Worm (Caenorhabditis elegans) whole organism, L4 larva: ENCODE measurements around the gene tor-2.

Experiments used
- D1046.2 ChIP-seq: fragments of 200-800 bp; sonication (Bioruptor generic); IDR thresholded peaks from 2 replicates; pipeline ENCODE4 v1.3.6; 2022; ENCODE audit warnings: missing genetic modification characterization, missing compliant biosample characterization
- F26F4.8 ChIP-seq: fragments of 200-800 bp; sonication (Bioruptor generic); conservative IDR thresholded peaks from 2 replicates; pipeline ENCODE4 v1.3.6; 2022; ENCODE audit warnings: missing genetic modification characterization, missing compliant biosample characterization
- F37D6.2 ChIP-seq: sonication (generic microtip); optimal IDR thresholded peaks from 2 replicates; lab custom pipeline; 2016; ENCODE audit warnings: mild to moderate bottlenecking, missing genetic modification characterization, missing compliant biosample characterization
- T20F7.1 ChIP-seq: fragments of 200-800 bp; sonication (Bioruptor generic); optimal IDR thresholded peaks from 2 replicates; lab custom pipeline; 2018; ENCODE audit warnings: mild to moderate bottlenecking, missing genetic modification characterization, missing compliant biosample characterization
- Y5F2A.4 ChIP-seq: fragments of 200-800 bp; sonication (Bioruptor generic); optimal IDR thresholded peaks from 2 replicates; lab custom pipeline; 2018; ENCODE audit warnings: mild to moderate bottlenecking, missing genetic modification characterization, missing compliant biosample characterization
- Y75B8A.6 ChIP-seq: fragments of 200-800 bp; sonication (Bioruptor generic); IDR thresholded peaks from 2 replicates; pipeline ENCODE4 v1.3.6; 2022; ENCODE audit warnings: missing genetic modification reagents, missing genetic modification characterization, missing compliant biosample characterization
- attf-4 ChIP-seq: sonication (generic microtip); optimal IDR thresholded peaks from 3 replicates; lab custom pipeline; 2017; ENCODE audit warnings: missing biosample characterization, missing genetic modification characterization
- ceh-20 ChIP-seq: fragments of 200-800 bp; sonication (Bioruptor generic); IDR thresholded peaks from 2 replicates; pipeline ENCODE4 v1.3.6; 2022; ENCODE audit warnings: missing genetic modification reagents, missing genetic modification characterization, missing compliant biosample characterization
- ceh-28 ChIP-seq: fragments of 150-350 bp; optimal IDR thresholded peaks from 2 replicates; lab custom pipeline; 2014; ENCODE audit warnings: missing biosample characterization, missing genetic modification reagents, missing genetic modification characterization
- cey-2 ChIP-seq: sonication (generic microtip); optimal IDR thresholded peaks from 3 replicates; lab custom pipeline; 2017; ENCODE audit warnings: missing genetic modification characterization, mild to moderate bottlenecking, missing compliant biosample characterization, antibody characterized with exemption, borderline replicate concordance; ENCODE audit not compliant: insufficient read depth
- ctbp-1 ChIP-seq: fragments of 200-800 bp; sonication (Bioruptor generic); IDR thresholded peaks from 2 replicates; pipeline ENCODE4 v1.3.6; 2022; ENCODE audit warnings: missing genetic modification reagents, missing genetic modification characterization, missing compliant biosample characterization
- daf-12 ChIP-seq: fragments of 150-350 bp; optimal IDR thresholded peaks from 2 replicates; lab custom pipeline; 2014; ENCODE audit warnings: missing biosample characterization, missing genetic modification reagents, missing genetic modification characterization
- daf-16 ChIP-seq, 3 experiments: sonication (generic microtip); optimal IDR thresholded peaks; 2 replicates each; lab custom pipeline; 2016 to 2017; ENCODE audit warnings: missing genetic modification characterization in 3 of 3, missing genetic modification reagents in 3 of 3, mild to moderate bottlenecking in 2 of 3, missing compliant biosample characterization in 2 of 3, missing biosample characterization in 1 of 3, moderate library complexity in 1 of 3
- daf-8 ChIP-seq: fragments of 200-800 bp; sonication (Bioruptor generic); IDR thresholded peaks from 2 replicates; pipeline ENCODE4 v1.3.6; 2022; ENCODE audit warnings: missing genetic modification characterization, missing compliant biosample characterization
- dpl-1 ChIP-seq: fragments of 150-350 bp; optimal IDR thresholded peaks from 2 replicates; lab custom pipeline; 2014; ENCODE audit warnings: missing biosample characterization, missing genetic modification reagents, missing genetic modification characterization
- hlh-11 ChIP-seq: fragments of 200-800 bp; sonication (Bioruptor generic); optimal IDR thresholded peaks from 2 replicates; lab custom pipeline; 2018; ENCODE audit warnings: mild to moderate bottlenecking, missing genetic modification characterization, missing compliant biosample characterization
- hmg-1.1 ChIP-seq: fragments of 200-800 bp; sonication (Bioruptor generic); IDR thresholded peaks from 2 replicates; pipeline ENCODE4 v1.3.6; 2022; ENCODE audit warnings: missing genetic modification reagents, missing genetic modification characterization, missing compliant biosample characterization
- jun-1 ChIP-seq: fragments of 150-350 bp; optimal IDR thresholded peaks from 2 replicates; lab custom pipeline; 2014; ENCODE audit warnings: missing biosample characterization, missing genetic modification reagents, missing genetic modification characterization
- lim-7 ChIP-seq: fragments of 200-800 bp; sonication (Bioruptor generic); IDR thresholded peaks from 2 replicates; pipeline ENCODE4 v1.3.6; 2022; ENCODE audit warnings: missing genetic modification characterization, missing compliant biosample characterization
- lin-1 ChIP-seq: fragments of 200-800 bp; sonication (Bioruptor generic); IDR thresholded peaks from 2 replicates; pipeline ENCODE4 v1.3.6; 2022; ENCODE audit warnings: missing genetic modification reagents, missing genetic modification characterization, missing compliant biosample characterization
- lin-38 ChIP-seq: fragments of 200-800 bp; sonication (Bioruptor generic); IDR thresholded peaks from 2 replicates; pipeline ENCODE4 v1.3.6; 2022; ENCODE audit warnings: missing genetic modification reagents, missing genetic modification characterization, missing compliant biosample characterization
- lin-39 ChIP-seq: fragments of 150-350 bp; optimal IDR thresholded peaks from 2 replicates; lab custom pipeline; 2014; ENCODE audit warnings: missing biosample characterization, missing genetic modification reagents, missing genetic modification characterization
- lsy-2 ChIP-seq, 2 experiments: fragments of 150-350 bp in 1 of 2; sonication (generic microtip) in 1 of 2; optimal IDR thresholded peaks; 2 replicates each; lab custom pipeline; 2014 to 2017; ENCODE audit warnings: missing biosample characterization in 2 of 2, missing genetic modification characterization in 2 of 2
- madf-5 ChIP-seq, 2 experiments: fragments of 200-800 bp; sonication (Bioruptor generic); IDR thresholded peaks; 2 replicates each; pipeline ENCODE4 v1.3.6; 2022; ENCODE audit warnings: missing compliant biosample characterization in 2 of 2, missing genetic modification characterization in 2 of 2
- madf-9 ChIP-seq: fragments of 200-800 bp; sonication (Bioruptor generic); conservative IDR thresholded peaks from 2 replicates; pipeline ENCODE4 v1.3.6; 2022; ENCODE audit warnings: missing genetic modification reagents, missing genetic modification characterization, missing compliant biosample characterization
- mep-1 ChIP-seq: fragments of 150-350 bp; sonication (generic microtip); optimal IDR thresholded peaks from 3 replicates; lab custom pipeline; 2014; ENCODE audit warnings: missing biosample characterization, missing genetic modification characterization
- mxl-2 ChIP-seq: fragments of 200-800 bp; sonication (Bioruptor generic); conservative IDR thresholded peaks from 2 replicates; pipeline ENCODE4 v1.3.6; 2022; ENCODE audit warnings: missing genetic modification reagents, missing genetic modification characterization, missing compliant biosample characterization
- nhr-10 ChIP-seq: fragments of 150-350 bp; optimal IDR thresholded peaks from 2 replicates; lab custom pipeline; 2014; ENCODE audit warnings: missing biosample characterization, missing genetic modification characterization
- nhr-102 ChIP-seq: sonication (generic microtip); optimal IDR thresholded peaks from 2 replicates; lab custom pipeline; 2016; ENCODE audit warnings: mild to moderate bottlenecking, missing genetic modification characterization, moderate library complexity, missing compliant biosample characterization
- nhr-111 ChIP-seq: fragments of 200-800 bp; sonication (Bioruptor generic); optimal IDR thresholded peaks from 2 replicates; lab custom pipeline; 2018; ENCODE audit warnings: mild to moderate bottlenecking, missing genetic modification characterization, missing compliant biosample characterization
- nhr-237 ChIP-seq: sonication (generic microtip); optimal IDR thresholded peaks from 2 replicates; lab custom pipeline; 2017; ENCODE audit warnings: missing biosample characterization, missing genetic modification characterization
- nhr-25 ChIP-seq: sonication (generic microtip); optimal IDR thresholded peaks from 2 replicates; lab custom pipeline; 2017; ENCODE audit warnings: missing genetic modification characterization, mild to moderate bottlenecking, missing compliant biosample characterization, antibody characterized with exemption, moderate library complexity, borderline replicate concordance; ENCODE audit not compliant: insufficient read depth
- nhr-42 ChIP-seq: fragments of 200-800 bp; sonication (Bioruptor generic); IDR thresholded peaks from 2 replicates; pipeline ENCODE4 v1.3.6; 2022; ENCODE audit warnings: missing genetic modification characterization, missing compliant biosample characterization
- nhr-48 ChIP-seq: sonication (generic microtip); optimal IDR thresholded peaks from 2 replicates; lab custom pipeline; 2016; ENCODE audit warnings: mild to moderate bottlenecking, missing genetic modification characterization, missing compliant biosample characterization
- nhr-6 ChIP-seq: fragments of 150-350 bp; optimal IDR thresholded peaks from 2 replicates; lab custom pipeline; 2014; ENCODE audit warnings: missing biosample characterization, missing genetic modification characterization
- pha-4 ChIP-seq, 2 experiments: fragments of 150-350 bp in 1 of 2; fragments of 200-800 bp in 1 of 2; sonication (Bioruptor generic) in 1 of 2; IDR thresholded peaks in 1 of 2; optimal IDR thresholded peaks in 1 of 2; 2 replicates each; pipeline versions ENCODE4 v1.3.6 to Lab custom; 2014 to 2022; ENCODE audit warnings: missing genetic modification characterization in 2 of 2, missing genetic modification reagents in 2 of 2, missing biosample characterization in 1 of 2, missing compliant biosample characterization in 1 of 2
- php-3 ChIP-seq: fragments of 200-800 bp; sonication (Bioruptor generic); IDR thresholded peaks from 2 replicates; pipeline ENCODE4 v1.3.6; 2022; ENCODE audit warnings: missing genetic modification reagents, missing genetic modification characterization, missing compliant biosample characterization
- pqm-1 ChIP-seq: sonication (generic microtip); optimal IDR thresholded peaks from 2 replicates; lab custom pipeline; 2017; ENCODE audit warnings: missing biosample characterization, missing genetic modification characterization
- rbr-2 ChIP-seq: sonication (generic microtip); optimal IDR thresholded peaks from 2 replicates; lab custom pipeline; 2016; ENCODE audit warnings: missing genotype, missing genetic modification characterization, missing compliant biosample characterization
- sdz-12 ChIP-seq: fragments of 200-800 bp; sonication (Bioruptor generic); optimal IDR thresholded peaks from 2 replicates; lab custom pipeline; 2018; ENCODE audit warnings: mild to moderate bottlenecking, missing genetic modification characterization, missing compliant biosample characterization
- snpc-4 ChIP-seq: fragments of 150-350 bp; optimal IDR thresholded peaks from 2 replicates; lab custom pipeline; 2014; ENCODE audit warnings: missing biosample characterization, missing genetic modification characterization
- tag-97 ChIP-seq: fragments of 200-800 bp; sonication (Bioruptor generic); IDR thresholded peaks from 2 replicates; pipeline ENCODE4 v1.3.6; 2022; ENCODE audit warnings: missing genetic modification characterization, missing compliant biosample characterization
- tra-1 ChIP-seq: fragments of 200-800 bp; sonication (Bioruptor generic); IDR thresholded peaks from 2 replicates; pipeline ENCODE4 v1.3.6; 2022; ENCODE audit warnings: missing genetic modification reagents, missing genetic modification characterization, missing compliant biosample characterization
- unc-130 ChIP-seq: sonication (generic microtip); optimal IDR thresholded peaks from 2 replicates; lab custom pipeline; 2016; ENCODE audit warnings: missing genetic modification reagents, missing genetic modification characterization, missing compliant biosample characterization
- vab-7 ChIP-seq: fragments of 200-800 bp; sonication (Bioruptor generic); IDR thresholded peaks from 2 replicates; pipeline ENCODE4 v1.3.6; 2022; ENCODE audit warnings: missing genetic modification reagents, missing genetic modification characterization, missing compliant biosample characterization
- zag-1 ChIP-seq: fragments of 150-350 bp; optimal IDR thresholded peaks from 2 replicates; lab custom pipeline; 2014; ENCODE audit warnings: missing biosample characterization, missing genetic modification characterization
- zfp-2 ChIP-seq: sonication (generic microtip); optimal IDR thresholded peaks from 2 replicates; lab custom pipeline; 2016; ENCODE audit warnings: mild to moderate bottlenecking, missing genetic modification characterization, missing compliant biosample characterization
- zfp-3 ChIP-seq: fragments of 200-800 bp; sonication (Bioruptor generic); conservative IDR thresholded peaks from 2 replicates; pipeline ENCODE4 v1.3.6; 2022; ENCODE audit warnings: missing genetic modification reagents, missing genetic modification characterization, missing compliant biosample characterization
- zip-2 ChIP-seq: fragments of 150-350 bp; optimal IDR thresholded peaks from 2 replicates; lab custom pipeline; 2014; ENCODE audit warnings: missing biosample characterization, missing genetic modification characterization
- ztf-11 ChIP-seq: fragments of 150-350 bp; optimal IDR thresholded peaks from 2 replicates; lab custom pipeline; 2014; ENCODE audit warnings: missing biosample characterization, missing genetic modification characterization

tor-2 gene

DNA sequence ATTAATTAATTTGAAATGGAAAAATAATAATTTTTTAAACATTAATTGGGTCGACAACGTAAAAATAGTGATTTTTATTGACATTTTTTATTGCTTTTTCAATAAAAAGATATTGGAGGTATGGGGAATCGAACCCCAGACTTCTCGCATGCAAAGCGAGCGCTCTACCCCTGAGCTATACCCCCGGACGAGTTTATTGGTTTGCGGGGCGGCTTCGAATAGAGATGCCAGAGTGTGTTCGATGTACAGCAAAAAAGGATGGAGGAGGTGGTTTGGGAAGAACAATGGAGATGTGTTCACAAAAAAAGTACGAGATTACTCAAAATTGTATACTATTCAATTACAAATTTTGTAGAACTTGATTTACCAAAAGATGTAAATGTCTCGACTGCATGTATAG lies 29.8 kb upstream of the tor-2 start (continued):
- TF ChIP-seq Y5F2A.4 (GFP tag; lab: Kevin White, UChicago) (peak; percentile 8), D1046.2 (GFP tag; lab: Robert Waterston, UW) (no peak), mep-1 (tag; lab: Kevin White, UChicago) (no peak), unc-130 (GFP tag; lab: Kevin White, UChicago) (no peak), rbr-2 (tag; lab: Kevin White, UChicago) (no peak), F37D6.2 (tag; lab: Kevin White, UChicago) (peak; percentile 4), jun-1 (tag; lab: Kevin White, UChicago) (no peak), F26F4.8 (GFP tag; lab: Robert Waterston, UW) (no peak), lsy-2 (tag; optimal IDR thresholded peaks at IDR 0.05; lab: Kevin White, UChicago) (no peak), zfp-2 (no peak), ceh-28 (tag; lab: Kevin White, UChicago) (no peak), hmg-1.1 (GFP tag; lab: Robert Waterston, UW) (no peak; the same call in none of the 2 replicates), lin-38 (GFP tag; lab: Robert Waterston, UW) (no peak; the same call in 1 of the 2 replicates), dpl-1 (GFP tag; lab: Kevin White, UChicago) (no peak), attf-4 (tag; lab: Kevin White, UChicago) (no peak), ceh-20 (GFP tag; lab: Robert Waterston, UW) (no peak), nhr-10 (tag; lab: Kevin White, UChicago) (no peak), nhr-25 (no peak), vab-7 (GFP tag; lab: Robert Waterston, UW) (no peak), snpc-4 (tag; lab: Kevin White, UChicago) (peak; percentile 87), hlh-11 (tag; lab: Kevin White, UChicago) (no peak), zag-1 (tag; lab: Kevin White, UChicago) (no peak), sdz-12 (GFP tag; lab: Kevin White, UChicago) (peak; percentile 32), tra-1 (GFP tag; lab: Robert Waterston, UW) (no peak), cey-2 (tag; lab: Kevin White, UChicago) (no peak), daf-12 (no peak), nhr-111 (GFP tag; lab: Kevin White, UChicago) (no peak), nhr-42 (GFP tag; lab: Robert Waterston, UW) (no peak), tag-97 (GFP tag; lab: Robert Waterston, UW) (no peak), lim-7 (GFP tag; lab: Robert Waterston, UW) (peak; percentile 64; the same call in 1 of the 2 replicates), nhr-6 (tag; lab: Kevin White, UChicago) (no peak), zfp-3 (no peak), nhr-237 (tag; lab: Kevin White, UChicago) (no peak), lin-1 (GFP tag; lab: Robert Waterston, UW) (no peak), daf-16 (GFP tag; optimal IDR thresholded peaks at IDR 0.05; lab: Kevin White, UChicago) (peak in 1 of 2 experiments; percentile 77), daf-16 (tag; optimal IDR thresholded peaks at IDR 0.05; lab: Kevin White, UChicago) (no peak), mxl-2 (GFP tag; lab: Robert Waterston, UW) (no peak), ztf-11 (no peak), ctbp-1 (GFP tag; lab: Robert Waterston, UW) (no peak; the same call in 1 of the 2 replicates), T20F7.1 (GFP tag; lab: Kevin White, UChicago) (no peak), lin-39 (tag; lab: Kevin White, UChicago) (no peak), pha-4 (GFP tag; IDR thresholded peaks at IDR 0.05; lab: Robert Waterston, UW) (peak; percentile 59; the same call in 1 of the 2 replicates), pha-4 (tag; optimal IDR thresholded peaks at IDR 0.05; lab: Kevin White, UChicago) (no peak), madf-5 (GFP tag; IDR thresholded peaks at IDR 0.05; lab: Robert Waterston, UW) (0 out of 4 replicates have a peak, but pooled peaks of 1 of the 2 experiments have one; percentile 49), nhr-102 (tag; lab: Kevin White, UChicago) (no peak), madf-9 (no peak), php-3 (no peak), nhr-48 (tag; lab: Kevin White, UChicago) (peak; percentile 37), zip-2 (no peak), pqm-1 (tag; lab: Kevin White, UChicago) (no peak), daf-8 (GFP tag; lab: Robert Waterston, UW) (no peak), Y75B8A.6 (GFP tag; lab: Robert Waterston, UW) (no peak; the same call in 1 of the 2 replicates)
